Fruit fly (Drosophila melanogaster): Measurements from ENCODE around the gene Sfp23F.
A peak's percentile ranks its signal among the peaks of the same experiment; 100 is the strongest.

The Sfp23F gene

dm6 chr2L:3387643-3388042 is at the start of gene Sfp23F:
Gene Sfp23F, minus strand, starts transcription at chr2L:3387743.
- TF ChIP-seq cic (GFP tag; optimal IDR thresholded peaks at IDR 0.05), result no peak
- no peak for TF ChIP-seq pad (GFP tag; optimal IDR thresholded peaks at IDR 0.05)
- no peak for TF ChIP-seq Mnt (GFP tag; optimal IDR thresholded peaks at IDR 0.05)
- TF ChIP-seq Hr96 (GFP tag; optimal IDR thresholded peaks at IDR 0.05), result no peak
- TF ChIP-seq cnc (optimal IDR thresholded peaks at IDR 0.05), result no peak
- TF ChIP-seq CG14711 (tag; optimal IDR thresholded peaks at IDR 0.05), result no peak
- no peak for TF ChIP-seq ovo (GFP tag; optimal IDR thresholded peaks at IDR 0.05)
- no peak for TF ChIP-seq CG7045 (GFP tag; optimal IDR thresholded peaks at IDR 0.05)
- TF ChIP-seq CG5204 (GFP tag; optimal IDR thresholded peaks at IDR 0.05), result no peak
- TF ChIP-seq Clk (GFP tag; optimal IDR thresholded peaks at IDR 0.05), result no peak
- TF ChIP-seq CG11617 (GFP tag; optimal IDR thresholded peaks at IDR 0.05), result no peak
- no peak for TF ChIP-seq Crg-1 (GFP tag; optimal IDR thresholded peaks at IDR 0.05)

DNA sequence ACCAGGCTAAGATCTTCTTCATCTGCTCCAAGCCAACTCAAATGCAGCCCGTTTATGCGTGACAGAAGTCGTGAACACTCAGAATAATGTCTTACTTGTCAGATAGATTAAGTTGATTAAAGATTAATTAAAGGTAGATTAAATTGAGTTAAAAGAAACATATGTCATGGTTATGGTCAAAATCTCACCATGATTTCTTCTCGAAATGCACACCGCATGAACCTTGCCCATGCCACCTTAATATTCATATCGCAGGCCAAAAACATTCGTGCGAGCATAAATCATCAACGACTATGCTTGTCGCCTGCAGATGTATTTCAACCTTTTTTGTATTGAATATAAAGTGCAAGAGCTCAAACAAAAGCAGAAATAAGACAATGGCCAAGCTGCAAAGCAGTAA is 49.5 kb upstream of the Sfp23F start:
- peak; percentile 3 for TF ChIP-seq CG14711 (tag; optimal IDR thresholded peaks at IDR 0.05)
- no peak for TF ChIP-seq CG7101 (tag; optimal IDR thresholded peaks at IDR 0.05)
- TF ChIP-seq CG33017 (tag; optimal IDR thresholded peaks at IDR 0.05), result peak; percentile 25

dm6 chr2L:3436347-3436746 is 48.8 kb upstream of the Sfp23F start:
- TF ChIP-seq toe (GFP tag; optimal IDR thresholded peaks at IDR 0.05), result no peak
- TF ChIP-seq Hr96 (GFP tag; optimal IDR thresholded peaks at IDR 0.05), result no peak

DNA sequence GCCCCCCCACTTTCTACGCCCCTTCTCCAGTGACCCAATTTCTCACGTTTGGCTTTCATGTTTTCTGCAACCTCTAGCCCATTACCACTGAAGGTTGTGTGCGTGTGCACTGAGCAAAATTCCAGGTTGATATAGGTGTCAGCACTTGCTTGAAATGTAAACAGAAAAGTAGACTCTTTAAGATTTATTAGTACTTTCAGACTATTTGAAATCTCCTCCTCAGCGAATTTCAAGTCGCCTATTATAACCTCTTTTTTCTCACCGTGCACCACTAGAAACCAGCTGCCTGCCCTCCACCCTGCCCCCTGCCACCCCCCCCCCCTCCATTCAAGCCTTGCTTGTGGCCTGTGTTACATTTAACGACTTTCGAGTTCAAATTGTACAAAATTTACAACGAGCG is 47.5 kb upstream of the Sfp23F start:
- no peak for TF ChIP-seq kay (GFP tag; ENCODE audit: borderline replicate concordance)

DNA sequence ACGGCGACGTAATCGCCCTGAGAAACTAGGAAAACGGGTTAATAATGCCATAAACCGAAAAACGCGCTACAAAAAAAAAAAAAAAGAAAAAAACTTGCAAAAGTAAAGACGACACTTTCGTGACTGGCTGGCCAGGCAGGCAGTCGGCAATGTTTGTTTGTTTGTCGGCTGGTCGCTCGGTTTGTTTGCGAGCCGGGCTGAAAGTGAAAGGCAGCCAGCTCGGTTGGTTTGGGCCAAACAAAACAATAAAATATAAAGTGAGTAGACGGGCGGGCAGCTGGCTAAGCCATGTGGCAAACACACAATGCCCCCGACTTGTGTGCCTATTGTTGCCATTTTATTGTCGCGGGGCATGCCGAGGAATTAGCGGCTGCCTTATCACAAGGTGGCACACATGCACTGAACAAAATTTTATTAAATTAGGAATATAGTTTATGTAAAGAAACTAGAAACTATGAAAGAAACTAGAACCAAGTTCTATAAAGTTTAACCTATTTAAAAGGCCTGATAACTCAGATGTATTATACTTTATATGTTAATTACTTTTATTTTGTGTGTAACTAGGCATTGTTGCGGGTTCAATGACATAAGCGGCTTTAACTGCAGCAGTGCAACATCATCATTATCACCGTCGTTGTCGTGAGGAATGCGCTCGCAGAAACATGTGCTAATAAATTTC is 41.0 kb upstream of the Sfp23F start:
- TF ChIP-seq Clk (GFP tag; optimal IDR thresholded peaks at IDR 0.05), result no peak

dm6 chr2L:3426669-3427232 is 39.2 kb upstream of the Sfp23F start, which contains the start of gene Pgant2:
Gene Pgant2, minus strand, starts transcription at chr2L:3426719.
- TF ChIP-seq Mnt (GFP tag; optimal IDR thresholded peaks at IDR 0.05), result no peak
- TF ChIP-seq cnc (optimal IDR thresholded peaks at IDR 0.05), result no peak
- no peak for TF ChIP-seq CG5204 (GFP tag; optimal IDR thresholded peaks at IDR 0.05)
- no peak for TF ChIP-seq CG7045 (GFP tag; optimal IDR thresholded peaks at IDR 0.05)
- TF ChIP-seq CG33017 (tag; optimal IDR thresholded peaks at IDR 0.05), result no peak
- TF ChIP-seq tj (GFP tag; optimal IDR thresholded peaks at IDR 0.05), result no peak
- TF ChIP-seq CG14711 (tag; optimal IDR thresholded peaks at IDR 0.05), result no peak
- no peak for TF ChIP-seq CG7101 (tag; optimal IDR thresholded peaks at IDR 0.05)
- TF ChIP-seq Crg-1 (GFP tag; optimal IDR thresholded peaks at IDR 0.05), result no peak
- TF ChIP-seq CG12768 (GFP tag; optimal IDR thresholded peaks at IDR 0.05), result no peak
- TF ChIP-seq kay (GFP tag; ENCODE audit: borderline replicate concordance), result no peak

DNA sequence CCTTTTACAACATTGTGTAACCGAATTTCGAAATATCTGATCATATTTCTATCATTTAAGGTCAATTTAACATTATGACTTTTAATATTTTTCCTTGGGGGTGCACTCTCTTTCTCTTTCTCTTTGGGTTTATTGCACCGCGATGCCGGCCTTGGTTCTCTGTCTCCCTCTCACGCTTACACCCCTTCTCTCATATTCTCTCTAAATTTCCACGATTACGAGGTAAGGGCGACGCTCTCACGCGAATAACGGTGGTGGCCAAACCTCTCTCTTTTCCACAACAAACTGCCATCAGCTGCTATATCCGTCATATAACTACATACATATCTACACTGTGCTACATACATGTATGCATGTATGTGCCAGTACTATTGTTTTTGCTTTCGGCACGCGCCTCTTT is 38.4 kb upstream of the Sfp23F start:
- TF ChIP-seq CG11617 (GFP tag; optimal IDR thresholded peaks at IDR 0.05), result no peak
- no peak for TF ChIP-seq bab1 (GFP tag; optimal IDR thresholded peaks at IDR 0.05)
- no peak for TF ChIP-seq kay (GFP tag; ENCODE audit: borderline replicate concordance)
- TF ChIP-seq CG7101 (tag; optimal IDR thresholded peaks at IDR 0.05), result no peak
- TF ChIP-seq CG5204 (GFP tag; optimal IDR thresholded peaks at IDR 0.05), result no peak
- no peak for TF ChIP-seq Mnt (GFP tag; optimal IDR thresholded peaks at IDR 0.05)
- no peak for TF ChIP-seq Clk (GFP tag; optimal IDR thresholded peaks at IDR 0.05)
- no peak for TF ChIP-seq Crg-1 (GFP tag; optimal IDR thresholded peaks at IDR 0.05)
- no peak for TF ChIP-seq CG1620 (GFP tag; optimal IDR thresholded peaks at IDR 0.05)
- no peak for TF ChIP-seq CG7045 (GFP tag; optimal IDR thresholded peaks at IDR 0.05)
- no peak for TF ChIP-seq CG33017 (tag; optimal IDR thresholded peaks at IDR 0.05)
- TF ChIP-seq tj (GFP tag; optimal IDR thresholded peaks at IDR 0.05), result no peak

dm6 chr2L:3422753-3423152 is 35.2 kb upstream of the Sfp23F start:
- TF ChIP-seq kay (GFP tag; ENCODE audit: borderline replicate concordance) (peak; percentile 7), pad (GFP tag; optimal IDR thresholded peaks at IDR 0.05) (no peak)

DNA sequence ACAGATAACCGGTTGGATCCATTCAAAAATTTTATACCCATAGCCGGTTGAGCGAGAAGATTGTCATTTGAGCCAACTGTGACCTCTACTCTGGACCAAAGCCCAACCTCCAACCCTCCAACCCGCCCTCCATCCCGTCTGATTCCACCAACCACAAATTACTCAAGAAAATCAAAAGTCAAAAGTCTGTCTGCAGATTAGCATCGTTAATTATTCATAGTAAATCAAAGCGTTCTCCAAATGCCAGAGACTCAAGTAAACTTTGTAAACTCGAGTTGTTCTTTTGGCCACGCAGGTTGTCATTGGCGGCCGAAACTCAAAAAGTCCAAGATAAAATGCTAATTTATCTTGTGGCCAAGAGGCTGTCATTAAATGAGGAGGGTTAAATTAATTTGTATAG is 30.1 kb upstream of the Sfp23F start:
- TF ChIP-seq bab1 (GFP tag; optimal IDR thresholded peaks at IDR 0.05) (no peak), ovo (GFP tag; optimal IDR thresholded peaks at IDR 0.05) (no peak), CG1620 (GFP tag; optimal IDR thresholded peaks at IDR 0.05) (no peak), pad (GFP tag; optimal IDR thresholded peaks at IDR 0.05) (no peak), Mnt (GFP tag; optimal IDR thresholded peaks at IDR 0.05) (no peak), toe (GFP tag; optimal IDR thresholded peaks at IDR 0.05) (no peak), kay (GFP tag; ENCODE audit: borderline replicate concordance) (no peak), cnc (optimal IDR thresholded peaks at IDR 0.05) (no peak), tj (GFP tag; optimal IDR thresholded peaks at IDR 0.05) (no peak), CG33017 (tag; optimal IDR thresholded peaks at IDR 0.05) (no peak), Crg-1 (GFP tag; optimal IDR thresholded peaks at IDR 0.05) (no peak)
